Worm (Caenorhabditis elegans) whole organism, mixed stage, embryonic: ENCODE results near the gene gtap-1.

Source experiments
- M03D4.4 ChIP-seq: sonication (generic microtip); optimal IDR thresholded peaks from 2 replicates; lab custom pipeline; 2017; ENCODE audit warnings: mild to moderate bottlenecking, missing genetic modification characterization, missing compliant biosample characterization
- bed-3 ChIP-seq: fragments of 200-800 bp; sonication (Bioruptor generic); optimal IDR thresholded peaks from 3 replicates; lab custom pipeline; 2018; ENCODE audit warnings: mild to moderate bottlenecking, missing genetic modification characterization, moderate library complexity, missing compliant biosample characterization
- blmp-1 ChIP-seq: fragments of 150-350 bp; optimal IDR thresholded peaks from 2 replicates; lab custom pipeline; 2014; ENCODE audit warnings: missing biosample characterization, missing genetic modification characterization
- ceh-39 ChIP-seq: fragments of 150-350 bp; optimal IDR thresholded peaks from 2 replicates; lab custom pipeline; 2014; ENCODE audit warnings: missing biosample characterization, missing genetic modification characterization
- ceh-43 ChIP-seq: fragments of 200-800 bp; sonication (Bioruptor generic); optimal IDR thresholded peaks from 2 replicates; lab custom pipeline; 2018; ENCODE audit warnings: mild to moderate bottlenecking, missing genetic modification characterization, moderate library complexity, missing compliant biosample characterization
- ceh-83 ChIP-seq: fragments of 200-800 bp; sonication (Bioruptor generic); optimal IDR thresholded peaks from 2 replicates; lab custom pipeline; 2018; ENCODE audit warnings: mild to moderate bottlenecking, missing genetic modification characterization, missing compliant biosample characterization
- ces-1 ChIP-seq: fragments of 150-350 bp; optimal IDR thresholded peaks from 2 replicates; lab custom pipeline; 2014; ENCODE audit warnings: missing biosample characterization, missing genetic modification reagents, missing genetic modification characterization
- cnd-1 ChIP-seq: fragments of 200-800 bp; sonication (Bioruptor generic); optimal IDR thresholded peaks from 2 replicates; lab custom pipeline; 2018; ENCODE audit warnings: mild to moderate bottlenecking, missing genetic modification characterization, missing compliant biosample characterization
- drap-1 ChIP-seq: fragments of 200-800 bp; sonication (Bioruptor generic); optimal IDR thresholded peaks from 3 replicates; lab custom pipeline; 2018; ENCODE audit warnings: mild to moderate bottlenecking, missing genetic modification characterization, missing compliant biosample characterization
- elt-1 ChIP-seq: sonication (generic microtip); optimal IDR thresholded peaks from 2 replicates; lab custom pipeline; 2017; ENCODE audit warnings: missing genetic modification characterization, mild to moderate bottlenecking, missing compliant biosample characterization, antibody characterized with exemption, moderate library complexity, borderline replicate concordance; ENCODE audit not compliant: insufficient read depth
- elt-3 ChIP-seq: fragments of 150-350 bp; optimal IDR thresholded peaks from 2 replicates; lab custom pipeline; 2014; ENCODE audit warnings: missing biosample characterization, missing genetic modification characterization
- flh-1 ChIP-seq: fragments of 200-800 bp; sonication (Bioruptor generic); optimal IDR thresholded peaks from 2 replicates; lab custom pipeline; 2018; ENCODE audit warnings: mild to moderate bottlenecking, missing genetic modification characterization, moderate library complexity, missing compliant biosample characterization
- ham-2 ChIP-seq: fragments of 200-800 bp; sonication (Bioruptor generic); optimal IDR thresholded peaks from 2 replicates; lab custom pipeline; 2018; ENCODE audit warnings: mild to moderate bottlenecking, missing genetic modification characterization, missing compliant biosample characterization
- hlh-1 ChIP-seq: fragments of 150-350 bp; optimal IDR thresholded peaks from 2 replicates; lab custom pipeline; 2014; ENCODE audit warnings: missing biosample characterization, missing genetic modification reagents, missing genetic modification characterization
- lin-13 ChIP-seq: fragments of 150-350 bp; optimal IDR thresholded peaks from 2 replicates; lab custom pipeline; 2014; ENCODE audit warnings: missing biosample characterization, missing genetic modification characterization
- lin-32 ChIP-seq: fragments of 200-800 bp; sonication (Bioruptor generic); optimal IDR thresholded peaks from 2 replicates; lab custom pipeline; 2018; ENCODE audit warnings: mild to moderate bottlenecking, missing genetic modification characterization, missing compliant biosample characterization
- lsy-2 ChIP-seq: fragments of 150-350 bp; optimal IDR thresholded peaks from 2 replicates; lab custom pipeline; 2014; ENCODE audit warnings: missing biosample characterization, missing genetic modification characterization
- mab-5 ChIP-seq: fragments of 150-350 bp; optimal IDR thresholded peaks from 2 replicates; lab custom pipeline; 2014; ENCODE audit warnings: missing biosample characterization, missing genetic modification characterization
- mep-1 ChIP-seq: fragments of 150-350 bp; optimal IDR thresholded peaks from 2 replicates; lab custom pipeline; 2017; ENCODE audit warnings: missing biosample characterization, missing genetic modification reagents, missing genetic modification characterization, inconsistent platforms
- mls-2 ChIP-seq: sonication (generic microtip); optimal IDR thresholded peaks from 2 replicates; lab custom pipeline; 2016; ENCODE audit warnings: mild to moderate bottlenecking, missing genetic modification characterization, moderate library complexity, missing compliant biosample characterization
- nhr-12 ChIP-seq: fragments of 150-350 bp; optimal IDR thresholded peaks from 2 replicates; lab custom pipeline; 2014; ENCODE audit warnings: missing biosample characterization, missing genetic modification characterization
- nhr-2 ChIP-seq: fragments of 150-350 bp; optimal IDR thresholded peaks from 2 replicates; lab custom pipeline; 2014; ENCODE audit warnings: missing biosample characterization, missing genetic modification characterization
- nhr-237 ChIP-seq: fragments of 150-350 bp; optimal IDR thresholded peaks from 2 replicates; lab custom pipeline; 2014; ENCODE audit warnings: missing biosample characterization, missing genetic modification characterization
- nhr-28 ChIP-seq: fragments of 150-350 bp; optimal IDR thresholded peaks from 2 replicates; lab custom pipeline; 2014; ENCODE audit warnings: missing biosample characterization, missing genetic modification characterization
- nhr-76 ChIP-seq: sonication (generic microtip); optimal IDR thresholded peaks from 2 replicates; lab custom pipeline; 2017; ENCODE audit warnings: missing biosample characterization, missing genetic modification characterization
- pha-4 ChIP-seq: fragments of 150-350 bp; optimal IDR thresholded peaks from 2 replicates; lab custom pipeline; 2018; ENCODE audit warnings: missing biosample characterization, missing genetic modification reagents, missing genetic modification characterization
- sem-2 ChIP-seq: fragments of 200-800 bp; sonication (Bioruptor generic); optimal IDR thresholded peaks from 2 replicates; lab custom pipeline; 2018; ENCODE audit warnings: mild to moderate bottlenecking, missing genetic modification characterization, missing compliant biosample characterization
- snpc-4 ChIP-seq: fragments of 150-350 bp; optimal IDR thresholded peaks from 2 replicates; lab custom pipeline; 2014; ENCODE audit warnings: missing biosample characterization, missing genetic modification characterization
- sptf-1 ChIP-seq: sonication (generic microtip); optimal IDR thresholded peaks from 2 replicates; lab custom pipeline; 2017; ENCODE audit warnings: mild to moderate bottlenecking, missing genetic modification characterization, moderate library complexity, missing compliant biosample characterization
- tbx-8 ChIP-seq: fragments of 200-800 bp; sonication (Bioruptor generic); optimal IDR thresholded peaks from 2 replicates; lab custom pipeline; 2018; ENCODE audit warnings: mild to moderate bottlenecking, missing genetic modification characterization, moderate library complexity, missing compliant biosample characterization
- unc-120 ChIP-seq: sonication (generic microtip); optimal IDR thresholded peaks from 2 replicates; lab custom pipeline; 2017; ENCODE audit warnings: missing genetic modification characterization, missing compliant biosample characterization; ENCODE audit not compliant: poor library complexity, severe bottlenecking
- unc-39 ChIP-seq: fragments of 150-350 bp; optimal IDR thresholded peaks from 2 replicates; lab custom pipeline; 2014; ENCODE audit warnings: missing biosample characterization, missing genetic modification characterization
- unc-62 ChIP-seq: fragments of 150-350 bp; optimal IDR thresholded peaks from 2 replicates; lab custom pipeline; 2014; ENCODE audit warnings: missing biosample characterization, missing genetic modification reagents, missing genetic modification characterization
- zip-8 ChIP-seq: fragments of 150-350 bp; optimal IDR thresholded peaks from 2 replicates; lab custom pipeline; 2014; ENCODE audit warnings: missing biosample characterization, missing genetic modification characterization
- ztf-11 ChIP-seq: fragments of 150-350 bp; optimal IDR thresholded peaks from 2 replicates; lab custom pipeline; 2014; ENCODE audit warnings: missing biosample characterization, missing genetic modification characterization

gtap-1 gene

ce11 chrII:5844694-5845129 lies 11.7 kb upstream of the gtap-1 start:
- peak; percentile 99 for TF ChIP-seq mep-1
- TF ChIP-seq lin-32 = peak; percentile 64
- TF ChIP-seq elt-3 (tag; lab: Kevin White, UChicago) = peak; percentile 75
- TF ChIP-seq ham-2 (GFP tag; lab: Kevin White, UChicago) = peak; percentile 89
- peak; percentile 87 for TF ChIP-seq tbx-8
- peak; percentile 92 for TF ChIP-seq mab-5 (tag; lab: Kevin White, UChicago)
- peak; percentile 74 for TF ChIP-seq unc-39 (tag; lab: Kevin White, UChicago)
- peak; percentile 92 for TF ChIP-seq sptf-1 (tag; lab: Kevin White, UChicago)
- peak; percentile 87 for TF ChIP-seq cnd-1 (tag; lab: Kevin White, UChicago)
- peak; percentile 81 for TF ChIP-seq sem-2
- TF ChIP-seq mls-2 (tag; lab: Kevin White, UChicago) = peak; percentile 95
- TF ChIP-seq nhr-12 (tag; lab: Kevin White, UChicago) = peak; percentile 9
- peak; percentile 98 for TF ChIP-seq nhr-237 (tag; lab: Kevin White, UChicago)
- TF ChIP-seq zip-8 (tag; lab: Kevin White, UChicago) = no peak
- TF ChIP-seq unc-62 (GFP tag; lab: Kevin White, UChicago) = peak; percentile 90
- no peak for TF ChIP-seq nhr-76
- TF ChIP-seq unc-120 (tag; lab: Kevin White, UChicago) = peak; percentile 92
- peak; percentile 55 for TF ChIP-seq bed-3 (GFP tag; lab: Kevin White, UChicago)
- no peak for TF ChIP-seq snpc-4 (tag; lab: Kevin White, UChicago)
- TF ChIP-seq nhr-2 (tag; lab: Kevin White, UChicago) = peak; percentile 76
- peak; percentile 89 for TF ChIP-seq ceh-83 (GFP tag; lab: Kevin White, UChicago)
- peak; percentile 86 for TF ChIP-seq lin-13 (tag; lab: Kevin White, UChicago)
- TF ChIP-seq ces-1 = peak; percentile 100
- TF ChIP-seq ceh-43 = peak; percentile 73
- TF ChIP-seq flh-1 (GFP tag; lab: Kevin White, UChicago) = peak; percentile 11
- TF ChIP-seq elt-1 (tag; lab: Kevin White, UChicago) = peak; percentile 57
- peak; percentile 49 for TF ChIP-seq nhr-28 (tag; lab: Kevin White, UChicago)
- TF ChIP-seq ceh-39 = peak; percentile 92
- TF ChIP-seq pha-4 (tag; lab: Kevin White, UChicago) = peak; percentile 97
- peak; percentile 92 for TF ChIP-seq drap-1 (GFP tag; lab: Kevin White, UChicago)
- peak; percentile 81 for TF ChIP-seq hlh-1 (tag; lab: Kevin White, UChicago)
- peak; percentile 84 for TF ChIP-seq lsy-2 (tag; lab: Kevin White, UChicago)
- peak; percentile 24 for TF ChIP-seq blmp-1 (tag; lab: Kevin White, UChicago)
- TF ChIP-seq M03D4.4 (tag; lab: Kevin White, UChicago) = peak; percentile 82
- peak; percentile 80 for TF ChIP-seq ztf-11
- TF ChIP-seq, all 35 proteins: peak for 32

DNA sequence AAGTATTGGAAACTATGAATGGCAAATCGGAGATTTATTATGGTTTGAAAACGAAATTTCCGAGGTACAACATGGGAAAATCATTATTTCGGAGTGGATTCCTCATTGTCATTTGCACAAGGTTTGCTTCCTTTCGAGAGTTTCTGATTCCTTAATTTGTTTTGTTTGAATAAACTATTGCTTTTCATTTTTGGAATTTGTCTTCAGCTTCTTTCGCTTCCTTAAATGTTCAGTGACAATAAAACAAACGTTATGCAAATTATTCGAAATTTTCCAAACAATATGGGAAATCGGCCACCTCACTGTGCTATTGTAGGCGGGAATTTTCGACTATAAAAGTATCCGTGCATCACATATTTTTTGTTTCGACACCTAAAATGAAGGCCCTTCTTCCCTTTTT lies 8.8 kb upstream of the gtap-1 start, which contains the start of gene nep-25:
Gene nep-25, plus strand, starts transcription at position 375 of the 400 bp plus-strand sequence.
- TF ChIP-seq sptf-1 (tag; lab: Kevin White, UChicago) = no peak
- TF ChIP-seq snpc-4 (tag; lab: Kevin White, UChicago) = no peak
- TF ChIP-seq elt-1 (tag; lab: Kevin White, UChicago) = no peak
- no peak for TF ChIP-seq drap-1 (GFP tag; lab: Kevin White, UChicago)
- TF ChIP-seq hlh-1 (tag; lab: Kevin White, UChicago) = no peak
- TF ChIP-seq ceh-39 = no peak
- no peak for TF ChIP-seq mep-1
- no peak for TF ChIP-seq nhr-12 (tag; lab: Kevin White, UChicago)
- TF ChIP-seq flh-1 (GFP tag; lab: Kevin White, UChicago) = no peak
- TF ChIP-seq nhr-76 = no peak
- no peak for TF ChIP-seq mls-2 (tag; lab: Kevin White, UChicago)
- no peak for TF ChIP-seq zip-8 (tag; lab: Kevin White, UChicago)

ce11 chrII:5841053-5841547 lies 8.1 kb upstream of the gtap-1 start, which contains the start of gene lec-5:
Gene lec-5, minus strand, starts transcription at chrII:5841103.
- TF ChIP-seq sptf-1 (tag; lab: Kevin White, UChicago) (no peak), pha-4 (tag; lab: Kevin White, UChicago) (no peak), nhr-2 (tag; lab: Kevin White, UChicago) (no peak), hlh-1 (tag; lab: Kevin White, UChicago) (peak; percentile 55), ztf-11 (no peak), mab-5 (tag; lab: Kevin White, UChicago) (peak; percentile 58), ham-2 (GFP tag; lab: Kevin White, UChicago) (no peak), unc-62 (GFP tag; lab: Kevin White, UChicago) (peak; percentile 76), sem-2 (no peak), unc-120 (tag; lab: Kevin White, UChicago) (peak; percentile 75), bed-3 (GFP tag; lab: Kevin White, UChicago) (no peak)
